Worm (Caenorhabditis elegans) whole organism, L4 larva: ENCODE measurements around the gene col-71.
A peak's percentile ranks its signal among the peaks of the same experiment; 100 is the strongest.

ENCODE experiments used
- D1046.2 ChIP-seq: fragments of 200-800 bp; sonication (Bioruptor generic); IDR thresholded peaks from 2 replicates; pipeline ENCODE4 v1.3.6; 2022; ENCODE audit warnings: missing genetic modification characterization, missing compliant biosample characterization
- F10B5.3 ChIP-seq: sonication (generic microtip); optimal IDR thresholded peaks from 2 replicates; lab custom pipeline; 2016; ENCODE audit warnings: mild to moderate bottlenecking, missing genetic modification characterization, missing compliant biosample characterization
- F44E2.7 ChIP-seq: fragments of 200-800 bp; sonication (Bioruptor generic); IDR thresholded peaks from 2 replicates; pipeline ENCODE4 v2.1.2; 2022; ENCODE audit warnings: missing genetic modification characterization, missing compliant biosample characterization
- R02D3.7 ChIP-seq: fragments of 150-350 bp; sonication (generic microtip); optimal IDR thresholded peaks from 3 replicates; lab custom pipeline; 2014; ENCODE audit warnings: missing biosample characterization, missing genetic modification characterization
- Y48G9A.11 ChIP-seq: fragments of 200-800 bp; sonication (Bioruptor generic); IDR thresholded peaks from 2 replicates; pipeline ENCODE4 v1.3.6; 2022; ENCODE audit warnings: missing genetic modification reagents, missing genetic modification characterization, missing compliant biosample characterization
- ZK337.2 ChIP-seq: fragments of 200-800 bp; sonication (Bioruptor generic); IDR thresholded peaks from 2 replicates; pipeline ENCODE4 v1.3.6; 2022; ENCODE audit warnings: missing genetic modification reagents, missing genetic modification characterization, missing compliant biosample characterization
- ZK546.5 ChIP-seq, 2 experiments: sonication (generic microtip); optimal IDR thresholded peaks; 2 replicates each; lab custom pipeline; 2017; ENCODE audit warnings: missing biosample characterization in 2 of 2, missing genetic modification characterization in 2 of 2
- aha-1 ChIP-seq: fragments of 150-350 bp; peaks from one replicate; lab custom pipeline; 2014; ENCODE audit warnings: missing biosample characterization, missing genetic modification characterization
- aly-2 ChIP-seq: sonication (generic microtip); optimal IDR thresholded peaks from 2 replicates; lab custom pipeline; 2018; ENCODE audit warnings: missing biosample characterization, missing genetic modification characterization
- arid-1 ChIP-seq: fragments of 200-800 bp; sonication (Bioruptor generic); conservative IDR thresholded peaks from 2 replicates; pipeline ENCODE4 v1.3.6; 2022; ENCODE audit warnings: missing genetic modification reagents, missing genetic modification characterization, missing compliant biosample characterization
- ceh-44 ChIP-seq: fragments of 200-800 bp; sonication (Bioruptor generic); IDR thresholded peaks from 2 replicates; pipeline ENCODE4 v1.3.6; 2022; ENCODE audit warnings: missing genetic modification reagents, missing genetic modification characterization, missing compliant biosample characterization
- ctbp-1 ChIP-seq: fragments of 200-800 bp; sonication (Bioruptor generic); IDR thresholded peaks from 2 replicates; pipeline ENCODE4 v1.3.6; 2022; ENCODE audit warnings: missing genetic modification reagents, missing genetic modification characterization, missing compliant biosample characterization
- daf-12 ChIP-seq: fragments of 150-350 bp; optimal IDR thresholded peaks from 2 replicates; lab custom pipeline; 2014; ENCODE audit warnings: missing biosample characterization, missing genetic modification reagents, missing genetic modification characterization
- daf-8 ChIP-seq: fragments of 200-800 bp; sonication (Bioruptor generic); IDR thresholded peaks from 2 replicates; pipeline ENCODE4 v1.3.6; 2022; ENCODE audit warnings: missing genetic modification characterization, missing compliant biosample characterization
- dmd-8 ChIP-seq: fragments of 200-800 bp; sonication (Bioruptor generic); IDR thresholded peaks from 2 replicates; pipeline ENCODE4 v1.3.6; 2022; ENCODE audit warnings: missing genetic modification characterization, missing compliant biosample characterization
- dmd-9 ChIP-seq: fragments of 200-800 bp; sonication (Bioruptor generic); IDR thresholded peaks from 2 replicates; pipeline ENCODE4 v1.3.6; 2022; ENCODE audit warnings: missing genetic modification reagents, missing genetic modification characterization, missing compliant biosample characterization
- dpl-1 ChIP-seq: fragments of 150-350 bp; optimal IDR thresholded peaks from 2 replicates; lab custom pipeline; 2014; ENCODE audit warnings: missing biosample characterization, missing genetic modification reagents, missing genetic modification characterization
- duxl-1 ChIP-seq: sonication (generic microtip); optimal IDR thresholded peaks from 2 replicates; lab custom pipeline; 2016; ENCODE audit warnings: mild to moderate bottlenecking, missing genetic modification characterization, moderate library complexity, missing compliant biosample characterization; ENCODE audit not compliant: poor library complexity
- fkh-10 ChIP-seq: fragments of 150-350 bp; optimal IDR thresholded peaks from 2 replicates; lab custom pipeline; 2014; ENCODE audit warnings: missing biosample characterization, missing genetic modification reagents, missing genetic modification characterization
- fos-1 ChIP-seq: fragments of 150-350 bp; optimal IDR thresholded peaks from 2 replicates; lab custom pipeline; 2014; ENCODE audit warnings: missing biosample characterization, missing genetic modification characterization
- hlh-11 ChIP-seq: fragments of 200-800 bp; sonication (Bioruptor generic); optimal IDR thresholded peaks from 2 replicates; lab custom pipeline; 2018; ENCODE audit warnings: mild to moderate bottlenecking, missing genetic modification characterization, missing compliant biosample characterization
- lin-13 ChIP-seq: fragments of 150-350 bp; optimal IDR thresholded peaks from 2 replicates; lab custom pipeline; 2014; ENCODE audit warnings: missing biosample characterization, missing genetic modification reagents, missing genetic modification characterization
- lin-15B ChIP-seq: fragments of 150-350 bp; sonication (generic microtip); optimal IDR thresholded peaks from 3 replicates; lab custom pipeline; 2014; ENCODE audit warnings: missing biosample characterization, missing genetic modification characterization
- lin-38 ChIP-seq: fragments of 200-800 bp; sonication (Bioruptor generic); IDR thresholded peaks from 2 replicates; pipeline ENCODE4 v1.3.6; 2022; ENCODE audit warnings: missing genetic modification reagents, missing genetic modification characterization, missing compliant biosample characterization
- madf-5 ChIP-seq, 2 experiments: fragments of 200-800 bp; sonication (Bioruptor generic); IDR thresholded peaks; 2 replicates each; pipeline ENCODE4 v1.3.6; 2022; ENCODE audit warnings: missing compliant biosample characterization in 2 of 2, missing genetic modification characterization in 2 of 2
- madf-9 ChIP-seq: fragments of 200-800 bp; sonication (Bioruptor generic); conservative IDR thresholded peaks from 2 replicates; pipeline ENCODE4 v1.3.6; 2022; ENCODE audit warnings: missing genetic modification reagents, missing genetic modification characterization, missing compliant biosample characterization
- mdt-29 ChIP-seq: fragments of 200-800 bp; sonication (Bioruptor generic); IDR thresholded peaks from 2 replicates; pipeline ENCODE4 v1.3.6; 2022; ENCODE audit warnings: missing genetic modification reagents, missing genetic modification characterization, missing compliant biosample characterization
- mes-2 ChIP-seq: sonication (generic microtip); optimal IDR thresholded peaks from 2 replicates; lab custom pipeline; 2016; ENCODE audit warnings: missing genotype, mild to moderate bottlenecking, missing genetic modification characterization, missing compliant biosample characterization; ENCODE audit not compliant: poor library complexity, severe bottlenecking
- mxl-3 ChIP-seq: fragments of 200-800 bp; sonication (Bioruptor generic); optimal IDR thresholded peaks from 2 replicates; lab custom pipeline; 2018; ENCODE audit warnings: mild to moderate bottlenecking, missing genetic modification characterization, missing compliant biosample characterization
- nhr-10 ChIP-seq: fragments of 150-350 bp; optimal IDR thresholded peaks from 2 replicates; lab custom pipeline; 2014; ENCODE audit warnings: missing biosample characterization, missing genetic modification characterization
- nhr-11 ChIP-seq: fragments of 150-350 bp; optimal IDR thresholded peaks from 2 replicates; lab custom pipeline; 2014; ENCODE audit warnings: missing biosample characterization, missing genetic modification characterization
- nhr-111 ChIP-seq: fragments of 200-800 bp; sonication (Bioruptor generic); optimal IDR thresholded peaks from 2 replicates; lab custom pipeline; 2018; ENCODE audit warnings: mild to moderate bottlenecking, missing genetic modification characterization, missing compliant biosample characterization
- nhr-237 ChIP-seq: sonication (generic microtip); optimal IDR thresholded peaks from 2 replicates; lab custom pipeline; 2017; ENCODE audit warnings: missing biosample characterization, missing genetic modification characterization
- nhr-41 ChIP-seq: fragments of 200-800 bp; sonication (Bioruptor generic); IDR thresholded peaks from 2 replicates; pipeline ENCODE4 v1.3.6; 2022; ENCODE audit warnings: missing genetic modification reagents, missing genetic modification characterization, missing compliant biosample characterization
- nhr-42 ChIP-seq: fragments of 200-800 bp; sonication (Bioruptor generic); IDR thresholded peaks from 2 replicates; pipeline ENCODE4 v1.3.6; 2022; ENCODE audit warnings: missing genetic modification characterization, missing compliant biosample characterization
- nhr-6 ChIP-seq: fragments of 150-350 bp; optimal IDR thresholded peaks from 2 replicates; lab custom pipeline; 2014; ENCODE audit warnings: missing biosample characterization, missing genetic modification characterization
- php-3 ChIP-seq: fragments of 200-800 bp; sonication (Bioruptor generic); IDR thresholded peaks from 2 replicates; pipeline ENCODE4 v1.3.6; 2022; ENCODE audit warnings: missing genetic modification reagents, missing genetic modification characterization, missing compliant biosample characterization
- rbr-2 ChIP-seq: sonication (generic microtip); optimal IDR thresholded peaks from 2 replicates; lab custom pipeline; 2016; ENCODE audit warnings: missing genotype, missing genetic modification characterization, missing compliant biosample characterization
- saeg-2 ChIP-seq: fragments of 200-800 bp; sonication (Bioruptor generic); IDR thresholded peaks from 2 replicates; pipeline ENCODE4 v1.3.6; 2022; ENCODE audit warnings: missing genetic modification reagents, missing genetic modification characterization, missing compliant biosample characterization
- set-16 ChIP-seq: fragments of 200-800 bp; sonication (Bioruptor generic); IDR thresholded peaks from 2 replicates; pipeline ENCODE4 v1.3.6; 2022; ENCODE audit warnings: missing genetic modification reagents, missing genetic modification characterization, missing compliant biosample characterization
- snpc-1.2 ChIP-seq: fragments of 200-800 bp; sonication (Bioruptor generic); IDR thresholded peaks from 2 replicates; pipeline ENCODE4 v1.3.6; 2022; ENCODE audit warnings: missing genetic modification reagents, missing genetic modification characterization, missing compliant biosample characterization
- snpc-4 ChIP-seq: fragments of 150-350 bp; optimal IDR thresholded peaks from 2 replicates; lab custom pipeline; 2014; ENCODE audit warnings: missing biosample characterization, missing genetic modification characterization
- spr-3 ChIP-seq: fragments of 200-800 bp; sonication (Bioruptor generic); optimal IDR thresholded peaks from 2 replicates; lab custom pipeline; 2018; ENCODE audit warnings: mild to moderate bottlenecking, missing genetic modification characterization, missing compliant biosample characterization
- tag-97 ChIP-seq: fragments of 200-800 bp; sonication (Bioruptor generic); IDR thresholded peaks from 2 replicates; pipeline ENCODE4 v1.3.6; 2022; ENCODE audit warnings: missing genetic modification characterization, missing compliant biosample characterization
- tra-1 ChIP-seq: fragments of 200-800 bp; sonication (Bioruptor generic); IDR thresholded peaks from 2 replicates; pipeline ENCODE4 v1.3.6; 2022; ENCODE audit warnings: missing genetic modification reagents, missing genetic modification characterization, missing compliant biosample characterization
- unc-130 ChIP-seq: sonication (generic microtip); optimal IDR thresholded peaks from 2 replicates; lab custom pipeline; 2016; ENCODE audit warnings: missing genetic modification reagents, missing genetic modification characterization, missing compliant biosample characterization
- vab-7 ChIP-seq: fragments of 200-800 bp; sonication (Bioruptor generic); IDR thresholded peaks from 2 replicates; pipeline ENCODE4 v1.3.6; 2022; ENCODE audit warnings: missing genetic modification reagents, missing genetic modification characterization, missing compliant biosample characterization
- zfp-3 ChIP-seq: fragments of 200-800 bp; sonication (Bioruptor generic); conservative IDR thresholded peaks from 2 replicates; pipeline ENCODE4 v1.3.6; 2022; ENCODE audit warnings: missing genetic modification reagents, missing genetic modification characterization, missing compliant biosample characterization
- zip-11 ChIP-seq: fragments of 200-800 bp; sonication (Bioruptor generic); IDR thresholded peaks from 2 replicates; pipeline ENCODE4 v1.3.6; 2022; ENCODE audit warnings: missing genetic modification characterization, missing compliant biosample characterization

The col-71 gene

ce11 chrII:3520988-3521850, 18.8 kb upstream of the col-71 start, which contains the start of gene W09G10.9 (continued):
- 0 out of 2 replicates have a peak, but pooled peaks have one; percentile 77 for TF ChIP-seq tag-97
- TF ChIP-seq madf-9 (GFP tag; lab: Robert Waterston, UW): peak; percentile 90
- peak; percentile 87 for TF ChIP-seq dmd-8 (GFP tag; lab: Robert Waterston, UW)
- peak; percentile 75; the same call in 1 of the 2 replicates for TF ChIP-seq D1046.2 (GFP tag; lab: Robert Waterston, UW)
- peak; percentile 95 for TF ChIP-seq lin-38 (GFP tag; lab: Robert Waterston, UW)
- peak; percentile 75 for TF ChIP-seq vab-7 (GFP tag; lab: Robert Waterston, UW)
- no peak for TF ChIP-seq daf-12
- peak; percentile 9 for TF ChIP-seq spr-3 (GFP tag; lab: Kevin White, UChicago)
- TF ChIP-seq ceh-44 (GFP tag; lab: Robert Waterston, UW): peak; percentile 81
- TF ChIP-seq Y48G9A.11 (GFP tag; lab: Robert Waterston, UW): peak; percentile 84
- no peak for TF ChIP-seq nhr-6
- 0 out of 2 replicates have a peak, but pooled peaks have one; percentile 11 for TF ChIP-seq nhr-41
- 0 out of 2 replicates have a peak, but pooled peaks have one; percentile 37 for TF ChIP-seq F44E2.7 (GFP tag; lab: Robert Waterston, UW)
- peak; percentile 85 for TF ChIP-seq mes-2 (tag; lab: Kevin White, UChicago)
- 0 out of 2 replicates have a peak, but pooled peaks have one; percentile 37 for TF ChIP-seq tra-1 (GFP tag; lab: Robert Waterston, UW)
- TF ChIP-seq lin-15B: no peak
- no peak for TF ChIP-seq F10B5.3
- TF ChIP-seq dpl-1 (GFP tag; lab: Kevin White, UChicago): peak; percentile 28
- 0 out of 2 replicates have a peak, but pooled peaks have one; percentile 22 for TF ChIP-seq snpc-1.2
- 0 out of 2 replicates have a peak, but pooled peaks have one; percentile 47 for TF ChIP-seq daf-8
- TF ChIP-seq set-16 (GFP tag; lab: Robert Waterston, UW): peak; percentile 92
- TF ChIP-seq aly-2 (tag; lab: Kevin White, UChicago): no peak
- no peak for TF ChIP-seq snpc-4 (tag; lab: Kevin White, UChicago)
- peak; percentile 80 for TF ChIP-seq lin-13 (GFP tag; lab: Kevin White, UChicago)
- TF ChIP-seq zip-11 (GFP tag; lab: Robert Waterston, UW): 0 out of 2 replicates have a peak, but pooled peaks have one; percentile 51
- peak; percentile 74; the same call in 1 of the 2 replicates for TF ChIP-seq ZK337.2 (GFP tag; lab: Robert Waterston, UW)
- TF ChIP-seq ZK546.5 (tag; optimal IDR thresholded peaks at IDR 0.05; lab: Kevin White, UChicago): no peak
- TF ChIP-seq nhr-237 (tag; lab: Kevin White, UChicago): no peak
- peak; percentile 15 for TF ChIP-seq mxl-3 (GFP tag; lab: Kevin White, UChicago)
- no peak for TF ChIP-seq zfp-3
- TF ChIP-seq saeg-2 (GFP tag; lab: Robert Waterston, UW): 0 out of 2 replicates have a peak, but pooled peaks have one; percentile 53
- TF ChIP-seq nhr-10 (tag; lab: Kevin White, UChicago): no peak
- no peak for TF ChIP-seq fos-1 (tag; lab: Kevin White, UChicago)
- TF ChIP-seq arid-1 (GFP tag; lab: Robert Waterston, UW): peak; percentile 91
- TF ChIP-seq hlh-11: peak; percentile 44
- TF ChIP-seq aha-1 (tag; lab: Kevin White, UChicago): peak; percentile 44
- TF ChIP-seq nhr-11 (tag; lab: Kevin White, UChicago): peak; percentile 24
- peak; percentile 32 for TF ChIP-seq unc-130 (GFP tag; lab: Kevin White, UChicago)
- no peak for TF ChIP-seq fkh-10 (GFP tag; lab: Kevin White, UChicago)
- TF ChIP-seq rbr-2 (tag; lab: Kevin White, UChicago): peak; percentile 71
- no peak for TF ChIP-seq madf-5 (GFP tag; IDR thresholded peaks at IDR 0.05; lab: Robert Waterston, UW)
- peak; percentile 69 for TF ChIP-seq mdt-29 (GFP tag; lab: Robert Waterston, UW)
- peak; percentile 36 for TF ChIP-seq nhr-111 (GFP tag; lab: Kevin White, UChicago)
- TF ChIP-seq php-3 (GFP tag; lab: Robert Waterston, UW): 0 out of 2 replicates have a peak, but pooled peaks have one; percentile 42
- TF ChIP-seq duxl-1 (tag; lab: Kevin White, UChicago): peak; percentile 90
- TF ChIP-seq dmd-9 (GFP tag; lab: Robert Waterston, UW): peak; percentile 88
- TF ChIP-seq nhr-42 (GFP tag; lab: Robert Waterston, UW): peak; percentile 79
- TF ChIP-seq R02D3.7 (tag; lab: Kevin White, UChicago): no peak
- TF ChIP-seq ctbp-1 (GFP tag; lab: Robert Waterston, UW): peak; percentile 75
